Worm (Caenorhabditis elegans): ENCODE data around the gene H04M03.12.

ce11 chrIV:5945455-5945854 is 42.3 kb upstream of the H04M03.12 start:
- TF ChIP-seq nhr-28 (tag; optimal IDR thresholded peaks at IDR 0.05): no peak
- no peak for TF ChIP-seq snpc-4 (tag; optimal IDR thresholded peaks at IDR 0.05)
- no peak for TF ChIP-seq unc-62 (GFP tag; optimal IDR thresholded peaks at IDR 0.05)
- TF ChIP-seq unc-39 (tag; optimal IDR thresholded peaks at IDR 0.05): no peak
- no peak for TF ChIP-seq lin-13 (tag; optimal IDR thresholded peaks at IDR 0.05)
- no peak for TF ChIP-seq hlh-1 (tag; optimal IDR thresholded peaks at IDR 0.05)
